Fruit fly (Drosophila melanogaster) whole organism, pupa: ENCODE data around the gene bol.

ENCODE experiments used
- CG10348 ChIP-seq: fragments of 200-800 bp; sonication (Bioruptor generic); IDR thresholded peaks from 2 replicates; pipeline ENCODE4 v1.3.6; 2022; ENCODE audit warnings: missing biosample characterization, missing genetic modification characterization
- CG12605 ChIP-seq: fragments of 200-800 bp; sonication (Bioruptor generic); IDR thresholded peaks from 2 replicates; pipeline ENCODE4 v1.3.6; 2022; ENCODE audit warnings: missing biosample characterization, missing genetic modification characterization
- CG13204 ChIP-seq: fragments of 200-800 bp; sonication (Bioruptor generic); optimal IDR thresholded peaks from 2 replicates; lab custom pipeline; 2018; ENCODE audit warnings: missing biosample characterization, mild to moderate bottlenecking, missing genetic modification characterization, moderate library complexity
- CG14655 ChIP-seq: fragments of 200-800 bp; sonication (Bioruptor generic); optimal IDR thresholded peaks from 3 replicates; lab custom pipeline; 2017; ENCODE audit warnings: mild to moderate bottlenecking, missing biosample characterization, missing genetic modification reagents, missing genetic modification characterization
- CG15710 ChIP-seq: fragments of 200-800 bp; sonication (Bioruptor generic); optimal IDR thresholded peaks from 2 replicates; lab custom pipeline; 2018; ENCODE audit warnings: missing biosample characterization, mild to moderate bottlenecking, missing genetic modification characterization, moderate library complexity
- CG17806 ChIP-seq: fragments of 200-800 bp; sonication (Bioruptor generic); optimal IDR thresholded peaks from 2 replicates; lab custom pipeline; 2018; ENCODE audit warnings: missing biosample characterization, mild to moderate bottlenecking, missing genetic modification characterization, moderate library complexity
- CG32121 ChIP-seq: fragments of 200-800 bp; sonication (Bioruptor generic); IDR thresholded peaks from 2 replicates; pipeline ENCODE4 v1.3.6; 2022; ENCODE audit warnings: missing biosample characterization, missing genetic modification characterization
- CG34367 ChIP-seq: fragments of 200-800 bp; sonication (Bioruptor generic); optimal IDR thresholded peaks from 2 replicates; lab custom pipeline; 2018; ENCODE audit warnings: missing biosample characterization, mild to moderate bottlenecking, missing genetic modification characterization
- CG8159 ChIP-seq: fragments of 200-800 bp; sonication (Bioruptor generic); optimal IDR thresholded peaks from 3 replicates; lab custom pipeline; 2018; ENCODE audit warnings: missing biosample characterization, mild to moderate bottlenecking, missing genetic modification characterization, moderate library complexity
- CG8301 ChIP-seq: fragments of 200-800 bp; sonication (Bioruptor generic); optimal IDR thresholded peaks from 2 replicates; lab custom pipeline; 2018; ENCODE audit warnings: missing biosample characterization, mild to moderate bottlenecking, missing genetic modification characterization
- CG9948 ChIP-seq: fragments of 200-800 bp; sonication (Bioruptor generic); optimal IDR thresholded peaks from 2 replicates; lab custom pipeline; 2018; ENCODE audit warnings: missing biosample characterization, mild to moderate bottlenecking, missing genetic modification characterization, moderate library complexity
- EcR ChIP-seq: fragments of 200-800 bp; sonication (Bioruptor generic); optimal IDR thresholded peaks from 3 replicates; lab custom pipeline; 2019; ENCODE audit warnings: missing biosample characterization, missing genetic modification characterization, mild to moderate bottlenecking, moderate library complexity, missing genetic modification reagents
- Ets98B ChIP-seq: fragments of 200-800 bp; sonication (Bioruptor generic); IDR thresholded peaks from 2 replicates; pipeline ENCODE4 v1.3.6; 2022; ENCODE audit warnings: missing biosample characterization, missing genetic modification characterization
- Snoo ChIP-seq: fragments of 200-800 bp; sonication (Bioruptor generic); optimal IDR thresholded peaks from 3 replicates; lab custom pipeline; 2017; ENCODE audit warnings: missing biosample characterization, mild to moderate bottlenecking, missing genetic modification characterization, inconsistent platforms
- fd96Ca ChIP-seq: fragments of 200-800 bp; sonication (Bioruptor generic); IDR thresholded peaks from 3 replicates; pipeline ENCODE4 v1.3.6; 2022; ENCODE audit warnings: missing biosample characterization, missing genetic modification characterization
- gl ChIP-seq: fragments of 200-800 bp; sonication (Bioruptor generic); optimal IDR thresholded peaks from 2 replicates; lab custom pipeline; 2018; ENCODE audit warnings: missing biosample characterization, mild to moderate bottlenecking, missing genetic modification characterization
- rn ChIP-seq: fragments of 200-800 bp; sonication (Bioruptor generic); IDR thresholded peaks from 2 replicates; pipeline ENCODE4 v1.3.6; 2022; ENCODE audit warnings: missing biosample characterization, missing genetic modification characterization

bol gene

dm6 chr3L:9054239-9054638 is 80.0 kb downstream of the bol start:
- TF ChIP-seq CG12605 (no peak), rn (no peak), EcR (no peak), CG9948 (tag; lab: Kevin White, UChicago) (no peak), CG32121 (GFP tag; lab: Robert Waterston, UW) (no peak), gl (tag; lab: Kevin White, UChicago) (no peak), CG15710 (tag; lab: Kevin White, UChicago) (no peak), CG8301 (tag; lab: Kevin White, UChicago) (no peak), CG14655 (GFP tag; lab: Kevin White, UChicago) (no peak), CG10348 (GFP tag; lab: Robert Waterston, UW) (no peak), fd96Ca (GFP tag; lab: Robert Waterston, UW) (no peak), Snoo (no peak), CG17806 (tag; lab: Kevin White, UChicago) (no peak)

dm6 chr3L:9052798-9053541 is 81.2 kb downstream of the bol start:
- no peak for TF ChIP-seq rn

dm6 chr3L:9051830-9052259 is 82.4 kb downstream of the bol start:
- TF ChIP-seq CG8159: no peak
- TF ChIP-seq CG8301 (tag; lab: Kevin White, UChicago): no peak
- no peak for TF ChIP-seq CG9948 (tag; lab: Kevin White, UChicago)
- no peak for TF ChIP-seq CG13204
- TF ChIP-seq CG34367 (tag; lab: Kevin White, UChicago): no peak
- no peak for TF ChIP-seq Ets98B (GFP tag; lab: Robert Waterston, UW)
- TF ChIP-seq gl (tag; lab: Kevin White, UChicago): no peak
- TF ChIP-seq CG10348 (GFP tag; lab: Robert Waterston, UW): no peak
- TF ChIP-seq rn: no peak
- TF ChIP-seq fd96Ca (GFP tag; lab: Robert Waterston, UW): no peak
- TF ChIP-seq CG17806 (tag; lab: Kevin White, UChicago): no peak
- no peak for TF ChIP-seq CG12605
- TF ChIP-seq Snoo: no peak

- TF ChIP-seq fd96Ca (GFP tag; lab: Robert Waterston, UW): no peak
- TF ChIP-seq CG12605: no peak
- TF ChIP-seq CG17806 (tag; lab: Kevin White, UChicago): no peak
Measured at dm6 chr3L:9050447-9051069, 83.6 kb downstream of the bol start.
